Fruit fly (Drosophila melanogaster) whole organism, prepupa: ENCODE data around the gene CenB1A.

Source experiments
- CG34406 ChIP-seq: fragments of 200-800 bp; sonication (Bioruptor generic); optimal IDR thresholded peaks from 3 replicates; lab custom pipeline; 2016; ENCODE audit warnings: missing biosample characterization, missing genetic modification characterization
- CG6276 ChIP-seq: fragments of 200-800 bp; sonication (Bioruptor generic); optimal IDR thresholded peaks from 2 replicates; lab custom pipeline; 2017; ENCODE audit warnings: missing biosample characterization, mild to moderate bottlenecking, missing genetic modification characterization
- CG8119 ChIP-seq: fragments of 200-800 bp; sonication (Bioruptor generic); IDR thresholded peaks from 3 replicates; pipeline ENCODE4 v1.3.6; 2022; ENCODE audit warnings: missing biosample characterization, missing genetic modification characterization
- Sox102F ChIP-seq: fragments of 200-800 bp; sonication (Bioruptor generic); optimal IDR thresholded peaks from 2 replicates; lab custom pipeline; 2016; ENCODE audit warnings: missing biosample characterization, mild to moderate bottlenecking, missing genetic modification characterization
- Sox14 ChIP-seq: fragments of 200-800 bp; sonication (Bioruptor generic); optimal IDR thresholded peaks from 3 replicates; lab custom pipeline; 2016; ENCODE audit warnings: missing biosample characterization, missing genetic modification characterization

- no peak for TF ChIP-seq CG6276 (GFP tag; lab: Kevin White, UChicago)
- no peak for TF ChIP-seq CG8119 (GFP tag; lab: Robert Waterston, UW)
- TF ChIP-seq Sox102F, result no peak
- no peak for TF ChIP-seq Sox14 (GFP tag; lab: Kevin White, UChicago)
- TF ChIP-seq CG34406, result no peak
Measured at dm6 chr3R:23081265-23081664, 36.9 kb upstream of the CenB1A start.
